Worm (Caenorhabditis elegans) whole organism, L4/young adult: ENCODE data around the gene K12D12.5.

ENCODE experiments used
- W03F9.2 ChIP-seq: fragments of 150-350 bp; optimal IDR thresholded peaks from 2 replicates; lab custom pipeline; 2014; ENCODE audit warnings: missing biosample characterization, missing genetic modification characterization
- him-1 ChIP-seq: sonication (generic microtip); optimal IDR thresholded peaks from 2 replicates; lab custom pipeline; 2016; ENCODE audit warnings: missing genotype, missing genetic modification reagents, missing genetic modification characterization, missing compliant biosample characterization

- no peak for TF ChIP-seq him-1 (tag; lab: Kevin White, UChicago)
- no peak for TF ChIP-seq W03F9.2 (tag; lab: Kevin White, UChicago)
Observed at ce11 chrII:11899761-11900160, 38.9 kb downstream of the K12D12.5 start.
